Worm (Caenorhabditis elegans): ENCODE measurements around the gene clec-225.

The clec-225 gene

ce11 chrV:13176117-13176753 lies 41.5 kb upstream of the clec-225 start, which contains the start of gene him-17 (continued):
- TF ChIP-seq pag-3 (tag; optimal IDR thresholded peaks at IDR 0.05; ENCODE audit: borderline replicate concordance, insufficient read depth) (no peak), ets-5 (GFP tag; IDR thresholded peaks at IDR 0.05) (no peak), dpl-1 (GFP tag; optimal IDR thresholded peaks at IDR 0.05) (peak in 2 of 3 experiments; percentile 33 to 69), ama-1 (optimal IDR thresholded peaks at IDR 0.05) (no peak), aly-2 (tag; optimal IDR thresholded peaks at IDR 0.05) (no peak), hlh-4 (tag; optimal IDR thresholded peaks at IDR 0.05) (no peak), ceh-63 (GFP tag; optimal IDR thresholded peaks at IDR 0.05) (no peak), nhr-77 (tag; optimal IDR thresholded peaks at IDR 0.05) (no peak), isw-1 (GFP tag; IDR thresholded peaks at IDR 0.05) (peak; percentile 6; the same call in 1 of the 2 replicates), ztf-11 (tag; optimal IDR thresholded peaks at IDR 0.05) (peak in 1 of 2 experiments; percentile 42), nhr-76 (tag; optimal IDR thresholded peaks at IDR 0.05) (no peak), nhr-85 (tag) (peak; percentile 79), sox-4 (tag; optimal IDR thresholded peaks at IDR 0.05) (no peak), lin-14 (GFP tag; optimal IDR thresholded peaks at IDR 0.05) (no peak), ceh-88 (GFP tag; IDR thresholded peaks at IDR 0.05) (no peak), pqm-1 (tag; optimal IDR thresholded peaks at IDR 0.05) (no peak), snu-23 (GFP tag; optimal IDR thresholded peaks at IDR 0.05) (peak; percentile 47), fkh-8 (tag; optimal IDR thresholded peaks at IDR 0.05) (no peak), lir-3 (tag; optimal IDR thresholded peaks at IDR 0.05; ENCODE audit: poor library complexity) (no peak), tlp-1 (tag; optimal IDR thresholded peaks at IDR 0.05) (no peak), zag-1 (tag; optimal IDR thresholded peaks at IDR 0.05) (no peak), irx-1 (tag; optimal IDR thresholded peaks at IDR 0.05) (no peak), grh-1 (GFP tag; IDR thresholded peaks at IDR 0.05) (no peak), egl-27 (tag; optimal IDR thresholded peaks at IDR 0.05) (no peak), nhr-71 (tag; optimal IDR thresholded peaks at IDR 0.05) (peak; percentile 70), C34B4.2 (tag; optimal IDR thresholded peaks at IDR 0.05) (no peak), zip-4 (GFP tag; optimal IDR thresholded peaks at IDR 0.05) (no peak), egl-13 (tag; optimal IDR thresholded peaks at IDR 0.05) (peak; percentile 23), fkh-10 (GFP tag; optimal IDR thresholded peaks at IDR 0.05) (no peak), elt-3 (tag; optimal IDR thresholded peaks at IDR 0.05) (peak in 1 of 6 experiments; percentile 51), skn-1 (tag; optimal IDR thresholded peaks at IDR 0.05) (peak; percentile 55), dsc-1 (tag; optimal IDR thresholded peaks at IDR 0.05) (peak; percentile 55), unc-98 (GFP tag; IDR thresholded peaks at IDR 0.05) (no peak), ceh-82 (tag; optimal IDR thresholded peaks at IDR 0.05) (peak; percentile 9 to 35 (median 30)), blmp-1 (tag; optimal IDR thresholded peaks at IDR 0.05) (peak; percentile 52), sup-37 (GFP tag; optimal IDR thresholded peaks at IDR 0.05) (no peak), efl-3 (GFP tag; optimal IDR thresholded peaks at IDR 0.05) (no peak), unc-62 (GFP tag; optimal IDR thresholded peaks at IDR 0.05) (no peak), swsn-7 (tag; optimal IDR thresholded peaks at IDR 0.05) (peak; percentile 70), mdl-1 (tag; optimal IDR thresholded peaks at IDR 0.05) (no peak), nhr-12 (tag; optimal IDR thresholded peaks at IDR 0.05) (no peak), nhr-84 (tag; optimal IDR thresholded peaks at IDR 0.05) (no peak), efl-1 (optimal IDR thresholded peaks at IDR 0.05) (peak; percentile 7 to 50), efl-1 (GFP tag; optimal IDR thresholded peaks at IDR 0.05 in 1 of 2) (peak; percentile 33 to 93), lin-35 (GFP tag; optimal IDR thresholded peaks at IDR 0.05) (peak; percentile 9 to 28), unc-130 (tag; optimal IDR thresholded peaks at IDR 0.05) (peak; percentile 72), nhr-90 (tag; optimal IDR thresholded peaks at IDR 0.05; ENCODE audit: poor library complexity) (peak; percentile 48), mep-1 (tag; optimal IDR thresholded peaks at IDR 0.05) (no peak), nhr-28 (tag; optimal IDR thresholded peaks at IDR 0.05) (no peak), nhr-20 (tag; optimal IDR thresholded peaks at IDR 0.05) (peak; percentile 64), unc-86 (tag; optimal IDR thresholded peaks at IDR 0.05) (peak; percentile 27), fkh-4 (tag; optimal IDR thresholded peaks at IDR 0.05; ENCODE audit: borderline replicate concordance) (no peak)
